Fruit fly (Drosophila melanogaster): Measurements from ENCODE around the gene ApepP.

ApepP gene

DNA sequence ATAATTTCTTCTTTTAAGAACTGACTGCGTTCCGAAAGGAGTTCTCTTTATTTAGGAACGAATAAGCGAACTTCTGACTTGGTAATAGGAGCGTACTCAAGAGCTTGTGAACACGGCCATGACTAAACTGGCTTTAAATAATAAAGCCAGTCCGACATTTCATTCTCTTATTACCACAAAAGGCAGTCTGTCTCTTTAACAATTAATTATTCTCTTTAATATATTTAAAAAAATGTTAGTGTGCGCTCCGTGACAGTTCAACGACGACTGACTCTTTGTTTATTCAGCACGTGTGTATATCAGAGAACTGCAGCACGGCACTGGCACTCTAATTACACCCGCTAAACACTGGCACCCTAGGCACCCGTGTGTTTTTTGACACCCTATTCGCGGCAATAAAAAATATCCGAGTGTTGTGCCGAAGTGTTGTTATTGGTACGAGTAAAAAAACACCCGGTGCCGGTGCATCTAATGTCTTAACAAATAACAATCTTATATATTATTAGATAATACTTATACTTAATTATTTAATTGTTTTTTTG lies 51.7 kb downstream of the ApepP start, which contains the start of gene CG31809:
CG31809 (minus strand) TSS at position 249 of the 542 bp plus-strand sequence.
- TF ChIP-seq Xrp1 (GFP tag; IDR thresholded peaks at IDR 0.05) (peak; percentile 22; the same call in 1 of the 2 replicates), CG11398 (GFP tag; optimal IDR thresholded peaks at IDR 0.05) (no peak), Sox102F (GFP tag; optimal IDR thresholded peaks at IDR 0.05) (peak; percentile 4), Med (GFP tag) (peak; percentile 66), CG4854 (GFP tag; optimal IDR thresholded peaks at IDR 0.05) (no peak), CG10366 (GFP tag; IDR thresholded peaks at IDR 0.05) (peak; percentile 7; the same call in 1 of the 2 replicates), Meics (GFP tag; optimal IDR thresholded peaks at IDR 0.05) (peak; percentile 23), Trl (optimal IDR thresholded peaks at IDR 0.05) (peak in 1 of 2 experiments; percentile 41), Trl (GFP tag; optimal IDR thresholded peaks at IDR 0.05) (no peak), odd (GFP tag; optimal IDR thresholded peaks at IDR 0.05) (no peak), D19A (tag; optimal IDR thresholded peaks at IDR 0.05) (peak; percentile 13), CG2199 (GFP tag; IDR thresholded peaks at IDR 0.05) (peak; percentile 66; the same call in 2 of the 3 replicates), Fer2 (tag; optimal IDR thresholded peaks at IDR 0.05) (no peak), cwo (GFP tag; optimal IDR thresholded peaks at IDR 0.05) (peak; percentile 67), CG6254 (GFP tag; optimal IDR thresholded peaks at IDR 0.05) (peak; percentile 47), kni (GFP tag; optimal IDR thresholded peaks at IDR 0.05) (peak; percentile 8), CG2889 (GFP tag; IDR thresholded peaks at IDR 0.05) (no peak), CrebB (tag; optimal IDR thresholded peaks at IDR 0.05) (no peak), CG13296 (GFP tag; optimal IDR thresholded peaks at IDR 0.05) (peak; percentile 20), sqz (GFP tag; optimal IDR thresholded peaks at IDR 0.05) (peak; percentile 36), MTF-1 (GFP tag; optimal IDR thresholded peaks at IDR 0.05; ENCODE audit: borderline replicate concordance) (peak; percentile 13), aop (GFP tag; IDR thresholded peaks at IDR 0.05) (no peak), exex (tag; optimal IDR thresholded peaks at IDR 0.05) (peak; percentile 18), ham (GFP tag; IDR thresholded peaks at IDR 0.05) (no peak), onecut (GFP tag; IDR thresholded peaks at IDR 0.05) (peak; percentile 38; the same call in 1 of the 2 replicates), gsb-n (tag; optimal IDR thresholded peaks at IDR 0.05) (peak; percentile 8), CG11504 (tag; optimal IDR thresholded peaks at IDR 0.05) (peak; percentile 3), CG3163 (GFP tag; optimal IDR thresholded peaks at IDR 0.05) (peak; percentile 71), sens (GFP tag) (peak; percentile 5), wek (GFP tag; optimal IDR thresholded peaks at IDR 0.05) (peak; percentile 47), Dll (GFP tag; IDR thresholded peaks at IDR 0.05; ENCODE audit: partially characterized antibody) (0 out of 4 replicates have a peak, but pooled peaks have one; percentile 23), Neu2 (GFP tag; optimal IDR thresholded peaks at IDR 0.05; ENCODE audit: borderline replicate concordance) (no peak), chinmo (GFP tag; IDR thresholded peaks at IDR 0.05; ENCODE audit: partially characterized antibody) (0 out of 4 replicates have a peak, but pooled peaks have one; percentile 62), sug (tag; optimal IDR thresholded peaks at IDR 0.05) (no peak), CG18764 (GFP tag; optimal IDR thresholded peaks at IDR 0.05) (no peak), lab (GFP tag; optimal IDR thresholded peaks at IDR 0.05) (peak; percentile 7), CG7987 (GFP tag; optimal IDR thresholded peaks at IDR 0.05) (peak; percentile 13), crol (GFP tag; IDR thresholded peaks at IDR 0.05) (no peak), Deaf1 (tag; optimal IDR thresholded peaks at IDR 0.05) (peak; percentile 62), CG33557 (GFP tag; optimal IDR thresholded peaks at IDR 0.05) (no peak), HLH3B (GFP tag; IDR thresholded peaks at IDR 0.05) (no peak), gem (tag; optimal IDR thresholded peaks at IDR 0.05) (no peak), hkb (optimal IDR thresholded peaks at IDR 0.05) (no peak), hkb (GFP tag; IDR thresholded peaks at IDR 0.05) (peak; percentile 38; the same call in 1 of the 2 replicates), pnt (GFP tag; optimal IDR thresholded peaks at IDR 0.05) (no peak), CG6813 (GFP tag; optimal IDR thresholded peaks at IDR 0.05) (peak; percentile 25)
